Worm (Caenorhabditis elegans): ENCODE measurements around the gene acl-13.
A peak's percentile ranks its signal among the peaks of the same experiment; 100 is the strongest.

acl-13 gene

ce11 chrIV:12371879-12372278 is 38.4 kb upstream of the acl-13 start, which contains the start of gene wdr-46 (continued):
- TF ChIP-seq C17E4.6 (GFP tag; IDR thresholded peaks at IDR 0.05) (0 out of 2 replicates have a peak, but pooled peaks have one; percentile 7), dox-1 (GFP tag; IDR thresholded peaks at IDR 0.05) (peak; percentile 18; the same call in 1 of the 2 replicates), ZK185.1 (tag; optimal IDR thresholded peaks at IDR 0.05; ENCODE audit: poor library complexity, severe bottlenecking) (peak; percentile 42), ceh-58 (GFP tag; IDR thresholded peaks at IDR 0.05) (no peak), ceh-100 (GFP tag; IDR thresholded peaks at IDR 0.05) (peak; percentile 17; the same call in 1 of the 2 replicates), bed-2 (GFP tag; IDR thresholded peaks at IDR 0.05) (no peak), C06A6.2 (GFP tag; conservative IDR thresholded peaks at IDR 0.05) (0 out of 2 replicates have a peak, but pooled peaks have one; percentile 29), madf-10 (tag; optimal IDR thresholded peaks at IDR 0.05) (peak; percentile 31), F23B12.7 (tag; optimal IDR thresholded peaks at IDR 0.05; ENCODE audit: insufficient read depth) (peak; percentile 34), mes-4 (tag; optimal IDR thresholded peaks at IDR 0.05) (no peak), chd-7 (tag; optimal IDR thresholded peaks at IDR 0.05) (peak; percentile 2), pha-4 (tag; optimal IDR thresholded peaks at IDR 0.05) (peak; percentile 51), madf-3 (GFP tag; IDR thresholded peaks at IDR 0.05) (0 out of 2 replicates have a peak, but pooled peaks have one; percentile 35), F33H1.4 (GFP tag; IDR thresholded peaks at IDR 0.05) (peak; percentile 61), ama-1 (optimal IDR thresholded peaks at IDR 0.05) (no peak), ama-1 (GFP tag; optimal IDR thresholded peaks at IDR 0.05) (peak; percentile 42 to 64), F49E8.2 (tag; optimal IDR thresholded peaks at IDR 0.05; ENCODE audit: insufficient read depth) (peak; percentile 49), B0019.2 (GFP tag; conservative IDR thresholded peaks at IDR 0.05) (no peak), ceh-91 (GFP tag; IDR thresholded peaks at IDR 0.05) (no peak), zim-3 (tag; optimal IDR thresholded peaks at IDR 0.05) (no peak), mcd-1 (GFP tag; IDR thresholded peaks at IDR 0.05) (peak; percentile 71), Y95B8A.8 (GFP tag; IDR thresholded peaks at IDR 0.05) (no peak), cebp-1 (GFP tag; IDR thresholded peaks at IDR 0.05) (no peak), cebp-1 (tag; optimal IDR thresholded peaks at IDR 0.05) (no peak), efl-1 (GFP tag; optimal IDR thresholded peaks at IDR 0.05) (peak; percentile 84), dpl-1 (GFP tag; optimal IDR thresholded peaks at IDR 0.05) (peak; percentile 84), K11D2.4 (GFP tag; IDR thresholded peaks at IDR 0.05) (peak; percentile 42; the same call in 1 of the 2 replicates), madf-8 (GFP tag; conservative IDR thresholded peaks at IDR 0.05) (peak; percentile 30; the same call in 1 of the 2 replicates)

ce11 chrIV:12376021-12376420 is 34.2 kb upstream of the acl-13 start, which contains the start of gene atz-1:
Gene atz-1 (minus strand): TSS chrIV:12376121.
- TF ChIP-seq nfya-2 (GFP tag; IDR thresholded peaks at IDR 0.05), result no peak
- no peak for TF ChIP-seq unc-62 (GFP tag; optimal IDR thresholded peaks at IDR 0.05)
- no peak for TF ChIP-seq nhr-27 (tag; optimal IDR thresholded peaks at IDR 0.05)
- TF ChIP-seq C17E4.6 (GFP tag; IDR thresholded peaks at IDR 0.05), result no peak
- no peak for TF ChIP-seq ceh-79 (tag; optimal IDR thresholded peaks at IDR 0.05)
- no peak for TF ChIP-seq pbrm-1 (GFP tag; IDR thresholded peaks at IDR 0.05)
- no peak for TF ChIP-seq T26A5.8 (tag; optimal IDR thresholded peaks at IDR 0.05)
- no peak for TF ChIP-seq somi-1 (GFP tag; optimal IDR thresholded peaks at IDR 0.05)
- TF ChIP-seq cebp-2 (GFP tag; IDR thresholded peaks at IDR 0.05), result no peak
- TF ChIP-seq mes-4 (tag; optimal IDR thresholded peaks at IDR 0.05), result no peak
- TF ChIP-seq F55B11.4 (tag; optimal IDR thresholded peaks at IDR 0.05; ENCODE audit: borderline replicate concordance, insufficient read depth), result no peak
- TF ChIP-seq him-1 (tag; optimal IDR thresholded peaks at IDR 0.05), result no peak
- no peak for TF ChIP-seq hrde-1 (tag; optimal IDR thresholded peaks at IDR 0.05; ENCODE audit: borderline replicate concordance)
- no peak for TF ChIP-seq madf-3 (GFP tag; IDR thresholded peaks at IDR 0.05)
- no peak for TF ChIP-seq ztf-26 (tag; optimal IDR thresholded peaks at IDR 0.05)
- no peak for TF ChIP-seq gei-17 (GFP tag; optimal IDR thresholded peaks at IDR 0.05)
- TF ChIP-seq mcd-1 (GFP tag; IDR thresholded peaks at IDR 0.05), result no peak
- no peak for TF ChIP-seq C06A6.2 (GFP tag; conservative IDR thresholded peaks at IDR 0.05)
- TF ChIP-seq F22D6.2 (tag; optimal IDR thresholded peaks at IDR 0.05), result no peak
- no peak for TF ChIP-seq hlh-26 (GFP tag; conservative IDR thresholded peaks at IDR 0.05)

Measured in whole organism, young adult.